Fruit fly (Drosophila melanogaster) whole organism, embryonic: ENCODE data around the gene wapl.

Experiments used
- Awh ChIP-seq: fragments of 200-800 bp; sonication (Bioruptor generic); IDR thresholded peaks from 2 replicates; pipeline ENCODE4, ENCODE4 v1.3.6; 2022; ENCODE audit warnings: missing biosample characterization, missing genetic modification characterization
- CG10565 ChIP-seq: fragments of 200-800 bp; sonication (Bioruptor generic); optimal IDR thresholded peaks from 3 replicates; lab custom pipeline; 2016; ENCODE audit warnings: missing biosample characterization, mild to moderate bottlenecking, missing genetic modification characterization
- CG12942 ChIP-seq: fragments of 200-800 bp; sonication (Bioruptor generic); optimal IDR thresholded peaks from 3 replicates; lab custom pipeline; 2016; ENCODE audit warnings: missing biosample characterization, missing genetic modification characterization
- CG13296 ChIP-seq: fragments of 200-800 bp; sonication (Bioruptor generic); optimal IDR thresholded peaks from 3 replicates; lab custom pipeline; 2018; ENCODE audit warnings: missing biosample characterization, mild to moderate bottlenecking, missing genetic modification characterization
- CG1529 ChIP-seq: fragments of 200-800 bp; sonication (Bioruptor generic); optimal IDR thresholded peaks from 3 replicates; lab custom pipeline; 2018; ENCODE audit warnings: missing biosample characterization, missing genetic modification characterization
- CG18011 ChIP-seq: fragments of 200-800 bp; sonication (Bioruptor generic); optimal IDR thresholded peaks from 2 replicates; lab custom pipeline; 2017; ENCODE audit warnings: missing biosample characterization, missing genetic modification characterization, mild to moderate bottlenecking, moderate library complexity, missing genotype
- CG2120 ChIP-seq: fragments of 200-800 bp; sonication (Bioruptor generic); optimal IDR thresholded peaks from 3 replicates; lab custom pipeline; 2016; ENCODE audit warnings: missing biosample characterization, missing genetic modification characterization
- CG30403 ChIP-seq: fragments of 200-800 bp; sonication (Bioruptor generic); optimal IDR thresholded peaks from 3 replicates; lab custom pipeline; 2016; ENCODE audit warnings: missing biosample characterization, missing genetic modification characterization
- CG31441 ChIP-seq: fragments of 200-800 bp; sonication (Bioruptor generic); IDR thresholded peaks from 2 replicates; pipeline ENCODE4 v1.3.6; 2022; ENCODE audit warnings: missing biosample characterization, missing genetic modification characterization
- CG34376 ChIP-seq: fragments of 200-800 bp; sonication (Bioruptor generic); optimal IDR thresholded peaks from 2 replicates; lab custom pipeline; 2018; ENCODE audit warnings: missing biosample characterization, mild to moderate bottlenecking, missing genetic modification characterization
- CG4282 ChIP-seq: fragments of 200-800 bp; sonication (Bioruptor generic); optimal IDR thresholded peaks from 2 replicates; lab custom pipeline; 2016; ENCODE audit warnings: missing biosample characterization, missing genetic modification characterization
- CG4328 ChIP-seq: fragments of 200-800 bp; sonication (Bioruptor generic); optimal IDR thresholded peaks from 3 replicates; lab custom pipeline; 2017; ENCODE audit warnings: missing biosample characterization, missing genetic modification reagents, missing genetic modification characterization
- CG4360 ChIP-seq: fragments of 200-800 bp; sonication (Bioruptor generic); IDR thresholded peaks from 2 replicates; pipeline ENCODE4 v1.3.6; 2022; ENCODE audit warnings: missing biosample characterization, missing genetic modification characterization
- CG43689 ChIP-seq: fragments of 200-800 bp; sonication (Bioruptor generic); IDR thresholded peaks from 2 replicates; pipeline ENCODE4 v1.3.6; 2022; ENCODE audit warnings: missing biosample characterization, missing genetic modification characterization
- CG4707 ChIP-seq: fragments of 200-800 bp; sonication (Bioruptor generic); optimal IDR thresholded peaks from 2 replicates; lab custom pipeline; 2018; ENCODE audit warnings: missing biosample characterization, mild to moderate bottlenecking, missing genetic modification characterization, moderate library complexity
- CG5953 ChIP-seq: fragments of 200-800 bp; sonication (Bioruptor generic); IDR thresholded peaks from 2 replicates; pipeline ENCODE4 v1.3.6; 2022; ENCODE audit warnings: missing biosample characterization, missing genetic modification characterization
- CG8089 ChIP-seq: fragments of 200-800 bp; sonication (Bioruptor generic); optimal IDR thresholded peaks from 3 replicates; lab custom pipeline; 2016; ENCODE audit warnings: missing biosample characterization, missing genetic modification characterization
- CG8359 ChIP-seq: fragments of 200-800 bp; sonication (Bioruptor generic); optimal IDR thresholded peaks from 2 replicates; lab custom pipeline; 2017; ENCODE audit warnings: missing biosample characterization, mild to moderate bottlenecking, missing genetic modification characterization, borderline replicate concordance
- Dfd ChIP-seq, 2 experiments: fragments of >200 bp; optimal IDR thresholded peaks; 2 replicates each; lab custom pipeline; 2017; ENCODE audit warnings: missing biosample characterization in 2 of 2, missing genetic modification characterization in 2 of 2
- Dip2 ChIP-seq: fragments of 200-800 bp; sonication (Bioruptor generic); IDR thresholded peaks from 2 replicates; pipeline ENCODE4 v1.3.6; 2022; ENCODE audit warnings: missing biosample characterization, missing genetic modification characterization
- Dll ChIP-seq: fragments of 200-800 bp; sonication (Bioruptor generic); IDR thresholded peaks from 4 replicates; pipeline ENCODE4 v1.3.6; 2022; ENCODE audit warnings: missing biosample characterization, missing genetic modification characterization; ENCODE audit not compliant: partially characterized antibody
- Dref ChIP-seq: fragments of 200-800 bp; sonication (Bioruptor generic); IDR thresholded peaks from 2 replicates; pipeline ENCODE4 v1.3.6; 2022; ENCODE audit warnings: missing biosample characterization, missing genetic modification characterization
- HLH54F ChIP-seq: fragments of 200-800 bp; sonication (Bioruptor generic); optimal IDR thresholded peaks from 3 replicates; lab custom pipeline; 2016; ENCODE audit warnings: missing biosample characterization, missing genetic modification characterization
- HLHmδ ChIP-seq: fragments of 200-800 bp; sonication (Bioruptor generic); optimal IDR thresholded peaks from 2 replicates; lab custom pipeline; 2018; ENCODE audit warnings: missing biosample characterization, mild to moderate bottlenecking, missing genetic modification characterization, moderate library complexity
- Hr51 ChIP-seq, 2 experiments: fragments of 200-800 bp; sonication (Bioruptor generic); optimal IDR thresholded peaks; 2 replicates in 1 of 2; 3 replicates in 1 of 2; lab custom pipeline; 2016 to 2018; ENCODE audit warnings: missing biosample characterization in 2 of 2, missing genetic modification characterization in 2 of 2, mild to moderate bottlenecking in 1 of 2, moderate library complexity in 1 of 2
- Kr ChIP-seq: fragments of 200-800 bp; sonication (Bioruptor generic); optimal IDR thresholded peaks from 2 replicates; lab custom pipeline; 2017; ENCODE audit warnings: missing biosample characterization, mild to moderate bottlenecking, missing genetic modification characterization
- Med ChIP-seq: fragments of 200-800 bp; sonication (Bioruptor generic); peaks from one replicate; lab custom pipeline; 2016; ENCODE audit warnings: missing biosample characterization, missing genetic modification characterization, mild to moderate bottlenecking, inconsistent platforms, moderate library complexity
- NK7.1 ChIP-seq: fragments of 200-800 bp; sonication (Bioruptor generic); optimal IDR thresholded peaks from 3 replicates; lab custom pipeline; 2016; ENCODE audit warnings: missing biosample characterization, missing genetic modification characterization
- Pdp1 ChIP-seq, 2 experiments: fragments of 200-800 bp; sonication (Bioruptor generic); optimal IDR thresholded peaks; 3 replicates each; lab custom pipeline; 2016; ENCODE audit warnings: missing biosample characterization in 2 of 2, missing genetic modification characterization in 2 of 2, mild to moderate bottlenecking in 1 of 2, moderate library complexity in 1 of 2
- Spps ChIP-seq: fragments of 200-800 bp; sonication (Bioruptor generic); optimal IDR thresholded peaks from 2 replicates; lab custom pipeline; 2018; ENCODE audit warnings: missing biosample characterization, mild to moderate bottlenecking, missing genetic modification characterization
- crp ChIP-seq, 2 experiments: fragments of 200-800 bp; sonication (Bioruptor generic); optimal IDR thresholded peaks; 2 replicates in 1 of 2; 3 replicates in 1 of 2; lab custom pipeline; 2017; ENCODE audit warnings: missing biosample characterization in 2 of 2, missing genetic modification characterization in 2 of 2, mild to moderate bottlenecking in 1 of 2, moderate library complexity in 1 of 2
- exex ChIP-seq: fragments of 200-800 bp; sonication (Bioruptor generic); optimal IDR thresholded peaks from 4 replicates; lab custom pipeline; 2018; ENCODE audit warnings: missing biosample characterization, mild to moderate bottlenecking, missing genetic modification characterization, moderate library complexity
- fu2 ChIP-seq: fragments of 200-800 bp; sonication (Bioruptor generic); optimal IDR thresholded peaks from 2 replicates; lab custom pipeline; 2016; ENCODE audit warnings: missing biosample characterization, missing genetic modification characterization
- gcm2 ChIP-seq: fragments of 200-800 bp; sonication (Bioruptor generic); optimal IDR thresholded peaks from 2 replicates; lab custom pipeline; 2016; ENCODE audit warnings: missing biosample characterization, missing genetic modification characterization
- ind ChIP-seq: fragments of 200-800 bp; sonication (Bioruptor generic); optimal IDR thresholded peaks from 3 replicates; lab custom pipeline; 2016; ENCODE audit warnings: missing biosample characterization, missing genetic modification characterization
- lola ChIP-seq, 3 experiments: fragments of >200 bp in 2 of 3; fragments of 200-800 bp in 1 of 3; sonication (Bioruptor generic) in 1 of 3; optimal IDR thresholded peaks; 2 replicates each; lab custom pipeline; 2017 to 2019; ENCODE audit warnings: missing biosample characterization in 3 of 3, missing genetic modification characterization in 3 of 3, mild to moderate bottlenecking in 1 of 3, moderate library complexity in 1 of 3
- mirr ChIP-seq: fragments of 200-800 bp; sonication (Bioruptor generic); optimal IDR thresholded peaks from 3 replicates; lab custom pipeline; 2018; ENCODE audit warnings: missing biosample characterization, mild to moderate bottlenecking, missing genetic modification characterization
- onecut ChIP-seq: fragments of 200-800 bp; sonication (Bioruptor generic); IDR thresholded peaks from 2 replicates; pipeline ENCODE4 v1.3.6; 2022; ENCODE audit warnings: missing biosample characterization, missing genetic modification characterization
- rib ChIP-seq: fragments of 200-800 bp; sonication (Bioruptor generic); IDR thresholded peaks from 2 replicates; pipeline ENCODE4 v1.3.6; 2022; ENCODE audit warnings: missing biosample characterization, missing genetic modification characterization
- shn ChIP-seq: fragments of 200-800 bp; sonication (Bioruptor generic); optimal IDR thresholded peaks from 3 replicates; lab custom pipeline; 2016; ENCODE audit warnings: missing biosample characterization, missing genetic modification characterization
- sima ChIP-seq: fragments of 200-800 bp; sonication (Bioruptor generic); optimal IDR thresholded peaks from 2 replicates; lab custom pipeline; 2016; ENCODE audit warnings: missing biosample characterization, missing genetic modification characterization
- slbo ChIP-seq: fragments of 200-800 bp; sonication (Bioruptor generic); IDR thresholded peaks from 2 replicates; pipeline ENCODE4 v1.3.6; 2022; ENCODE audit warnings: missing biosample characterization, missing genetic modification characterization
- sr ChIP-seq: fragments of 200-800 bp; sonication (Bioruptor generic); IDR thresholded peaks from 3 replicates; pipeline ENCODE4 v1.3.6; 2022; ENCODE audit warnings: missing biosample characterization, missing genetic modification characterization
- ssp ChIP-seq: fragments of 200-800 bp; sonication (Bioruptor generic); IDR thresholded peaks from 2 replicates; pipeline ENCODE4 v1.3.6; 2022; ENCODE audit warnings: missing biosample characterization, missing genetic modification characterization
- sug ChIP-seq: fragments of 200-800 bp; optimal IDR thresholded peaks from 2 replicates; lab custom pipeline; 2019; ENCODE audit warnings: missing biosample characterization, mild to moderate bottlenecking, missing genetic modification characterization, moderate library complexity
- tio ChIP-seq: fragments of 200-800 bp; sonication (Bioruptor generic); optimal IDR thresholded peaks from 2 replicates; lab custom pipeline; 2017; ENCODE audit warnings: missing biosample characterization, missing genetic modification characterization, inconsistent platforms
- unc-4 ChIP-seq: fragments of 200-800 bp; sonication (Bioruptor generic); IDR thresholded peaks from 2 replicates; pipeline ENCODE4 v1.3.6; 2022; ENCODE audit warnings: missing biosample characterization, missing genetic modification characterization; ENCODE audit not compliant: partially characterized antibody
- yki ChIP-seq: fragments of >200 bp; optimal IDR thresholded peaks from 3 replicates; lab custom pipeline; 2018

Gene wapl

DNA sequence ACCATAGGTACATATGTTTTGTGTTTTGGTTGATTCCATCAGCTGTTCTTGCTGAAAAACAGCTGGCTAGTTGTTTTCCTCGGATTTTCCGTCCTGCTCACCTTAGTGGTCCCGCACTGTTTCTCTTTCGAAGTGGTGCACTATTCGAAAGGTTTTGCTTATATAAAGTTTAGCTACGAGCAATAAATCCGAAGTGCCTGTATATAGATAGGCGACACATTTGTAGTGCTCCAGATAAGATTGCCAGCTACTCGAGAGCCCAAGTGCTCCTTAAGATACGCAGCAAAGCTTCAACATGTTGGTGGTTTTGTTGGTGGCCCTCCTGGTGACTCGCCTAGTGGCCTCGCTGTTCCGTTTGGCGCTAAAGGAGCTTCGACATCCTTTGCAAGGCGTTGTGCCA lies 20.0 kb upstream of the wapl start, which contains the start of gene Cyp4ae1:
Cyp4ae1 (plus strand) TSS at position 206 of the 400 bp plus-strand sequence.
- TF ChIP-seq CG18011 (GFP tag; lab: Kevin White, UChicago) (no peak), CG13296 (no peak), Dfd (GFP tag; optimal IDR thresholded peaks at IDR 0.05; lab: Kevin White, UChicago) (no peak), CG12942 (no peak), Hr51 (GFP tag; optimal IDR thresholded peaks at IDR 0.05; lab: Kevin White, UChicago) (no peak), Spps (tag; lab: Kevin White, UChicago) (no peak), exex (tag; lab: Kevin White, UChicago) (peak; percentile 47), NK7.1 (GFP tag; lab: Kevin White, UChicago) (no peak), CG5953 (GFP tag; lab: Robert Waterston, UW) (no peak), CG31441 (GFP tag; lab: Robert Waterston, UW) (no peak), HLH54F (no peak), CG30403 (GFP tag; lab: Kevin White, UChicago) (no peak), yki (no peak), CG8089 (GFP tag; lab: Kevin White, UChicago) (no peak), sima (GFP tag; lab: Kevin White, UChicago) (no peak), gcm2 (GFP tag; lab: Kevin White, UChicago) (no peak), CG4282 (GFP tag; lab: Kevin White, UChicago) (no peak), sug (peak; percentile 52), ind (GFP tag; lab: Kevin White, UChicago) (no peak), CG8359 (GFP tag; lab: Kevin White, UChicago) (no peak), CG4707 (no peak), CG4360 (no peak), unc-4 (GFP tag; lab: Robert Waterston, UW) (no peak), shn (GFP tag; lab: Kevin White, UChicago) (no peak), CG2120 (GFP tag; lab: Kevin White, UChicago) (no peak), CG10565 (GFP tag; lab: Kevin White, UChicago) (no peak), Dref (no peak), tio (no peak), Pdp1 (GFP tag; optimal IDR thresholded peaks at IDR 0.05; lab: Kevin White, UChicago) (peak in 1 of 2 experiments; percentile 92), Awh (GFP tag; lab: Robert Waterston, UW) (no peak), fu2 (GFP tag; lab: Kevin White, UChicago) (no peak), CG1529 (GFP tag; lab: Kevin White, UChicago) (no peak), Kr (GFP tag; lab: Kevin White, UChicago) (no peak), mirr (peak; percentile 3), CG4328 (GFP tag; lab: Kevin White, UChicago) (no peak), rib (GFP tag; lab: Robert Waterston, UW) (no peak), CG43689 (no peak), lola (GFP tag; optimal IDR thresholded peaks at IDR 0.05; lab: Kevin White, UChicago) (no peak), sr (GFP tag; lab: Robert Waterston, UW) (no peak), CG34376 (GFP tag; lab: Kevin White, UChicago) (peak; percentile 27), Dip2 (no peak), Dll (no peak), Med (GFP tag; lab: Kevin White, UChicago) (no peak), onecut (GFP tag; lab: Robert Waterston, UW) (no peak), crp (GFP tag; optimal IDR thresholded peaks at IDR 0.05; lab: Kevin White, UChicago) (peak in 1 of 2 experiments; percentile 76), ssp (no peak), slbo (GFP tag; lab: Robert Waterston, UW) (no peak), HLHmδ (no peak)
